Worm (Caenorhabditis elegans) whole organism, L4 larva: ENCODE data around the gene spp-28.

Experiments used
- F10B5.3 ChIP-seq: sonication (generic microtip); optimal IDR thresholded peaks from 2 replicates; lab custom pipeline; 2016; ENCODE audit warnings: mild to moderate bottlenecking, missing genetic modification characterization, missing compliant biosample characterization
- F37D6.2 ChIP-seq: sonication (generic microtip); optimal IDR thresholded peaks from 2 replicates; lab custom pipeline; 2016; ENCODE audit warnings: mild to moderate bottlenecking, missing genetic modification characterization, missing compliant biosample characterization
- F49E8.2 ChIP-seq: sonication (generic microtip); optimal IDR thresholded peaks from 2 replicates; lab custom pipeline; 2016; ENCODE audit warnings: missing compliant biosample characterization, mild to moderate bottlenecking, missing genetic modification characterization, borderline replicate concordance
- R02D3.7 ChIP-seq: fragments of 150-350 bp; sonication (generic microtip); optimal IDR thresholded peaks from 3 replicates; lab custom pipeline; 2014; ENCODE audit warnings: missing biosample characterization, missing genetic modification characterization
- T20F7.1 ChIP-seq: fragments of 200-800 bp; sonication (Bioruptor generic); optimal IDR thresholded peaks from 2 replicates; lab custom pipeline; 2018; ENCODE audit warnings: mild to moderate bottlenecking, missing genetic modification characterization, missing compliant biosample characterization
- Y48G9A.11 ChIP-seq: fragments of 200-800 bp; sonication (Bioruptor generic); IDR thresholded peaks from 2 replicates; pipeline ENCODE4 v1.3.6; 2022; ENCODE audit warnings: missing genetic modification reagents, missing genetic modification characterization, missing compliant biosample characterization
- Y75B8A.6 ChIP-seq: fragments of 200-800 bp; sonication (Bioruptor generic); IDR thresholded peaks from 2 replicates; pipeline ENCODE4 v1.3.6; 2022; ENCODE audit warnings: missing genetic modification reagents, missing genetic modification characterization, missing compliant biosample characterization
- ZK337.2 ChIP-seq: fragments of 200-800 bp; sonication (Bioruptor generic); IDR thresholded peaks from 2 replicates; pipeline ENCODE4 v1.3.6; 2022; ENCODE audit warnings: missing genetic modification reagents, missing genetic modification characterization, missing compliant biosample characterization
- ZK546.5 ChIP-seq, 2 experiments: sonication (generic microtip); optimal IDR thresholded peaks; 2 replicates each; lab custom pipeline; 2017; ENCODE audit warnings: missing biosample characterization in 2 of 2, missing genetic modification characterization in 2 of 2
- ama-1 ChIP-seq: fragments of 150-350 bp; optimal IDR thresholded peaks from 2 replicates; lab custom pipeline; 2014; ENCODE audit warnings: inconsistent platforms, mixed read lengths
- ceh-62 ChIP-seq: sonication (generic microtip); optimal IDR thresholded peaks from 2 replicates; lab custom pipeline; 2017; ENCODE audit warnings: missing biosample characterization, missing genetic modification characterization
- cey-2 ChIP-seq: sonication (generic microtip); optimal IDR thresholded peaks from 3 replicates; lab custom pipeline; 2017; ENCODE audit warnings: missing genetic modification characterization, mild to moderate bottlenecking, missing compliant biosample characterization, antibody characterized with exemption, borderline replicate concordance; ENCODE audit not compliant: insufficient read depth
- ctbp-1 ChIP-seq: fragments of 200-800 bp; sonication (Bioruptor generic); IDR thresholded peaks from 2 replicates; pipeline ENCODE4 v1.3.6; 2022; ENCODE audit warnings: missing genetic modification reagents, missing genetic modification characterization, missing compliant biosample characterization
- dmd-8 ChIP-seq: fragments of 200-800 bp; sonication (Bioruptor generic); IDR thresholded peaks from 2 replicates; pipeline ENCODE4 v1.3.6; 2022; ENCODE audit warnings: missing genetic modification characterization, missing compliant biosample characterization
- dmd-9 ChIP-seq: fragments of 200-800 bp; sonication (Bioruptor generic); IDR thresholded peaks from 2 replicates; pipeline ENCODE4 v1.3.6; 2022; ENCODE audit warnings: missing genetic modification reagents, missing genetic modification characterization, missing compliant biosample characterization
- duxl-1 ChIP-seq: sonication (generic microtip); optimal IDR thresholded peaks from 2 replicates; lab custom pipeline; 2016; ENCODE audit warnings: mild to moderate bottlenecking, missing genetic modification characterization, moderate library complexity, missing compliant biosample characterization; ENCODE audit not compliant: poor library complexity
- egl-43 ChIP-seq: fragments of 200-800 bp; sonication (Bioruptor generic); IDR thresholded peaks from 2 replicates; pipeline ENCODE4 v1.3.6; 2022; ENCODE audit warnings: missing genetic modification reagents, missing genetic modification characterization, missing compliant biosample characterization
- hif-1 ChIP-seq, 2 experiments: sonication (generic microtip); optimal IDR thresholded peaks; 2 replicates each; lab custom pipeline; 2016 to 2017; ENCODE audit warnings: missing compliant biosample characterization in 2 of 2, missing genetic modification characterization in 2 of 2, missing genetic modification reagents in 2 of 2, missing genotype in 2 of 2, mild to moderate bottlenecking in 1 of 2
- hlh-11 ChIP-seq: fragments of 200-800 bp; sonication (Bioruptor generic); optimal IDR thresholded peaks from 2 replicates; lab custom pipeline; 2018; ENCODE audit warnings: mild to moderate bottlenecking, missing genetic modification characterization, missing compliant biosample characterization
- hlh-30 ChIP-seq: sonication (generic microtip); optimal IDR thresholded peaks from 2 replicates; lab custom pipeline; 2017; ENCODE audit warnings: antibody characterized with exemption, mild to moderate bottlenecking, missing genetic modification characterization, missing compliant biosample characterization; ENCODE audit not compliant: insufficient read depth
- jun-1 ChIP-seq: fragments of 150-350 bp; optimal IDR thresholded peaks from 2 replicates; lab custom pipeline; 2014; ENCODE audit warnings: missing biosample characterization, missing genetic modification reagents, missing genetic modification characterization
- lim-7 ChIP-seq: fragments of 200-800 bp; sonication (Bioruptor generic); IDR thresholded peaks from 2 replicates; pipeline ENCODE4 v1.3.6; 2022; ENCODE audit warnings: missing genetic modification characterization, missing compliant biosample characterization
- lin-15B ChIP-seq: fragments of 150-350 bp; sonication (generic microtip); optimal IDR thresholded peaks from 3 replicates; lab custom pipeline; 2014; ENCODE audit warnings: missing biosample characterization, missing genetic modification characterization
- lin-29 ChIP-seq: fragments of 200-800 bp; sonication (Bioruptor generic); IDR thresholded peaks from 2 replicates; pipeline ENCODE4 v1.3.6; 2022; ENCODE audit warnings: missing genetic modification reagents, missing genetic modification characterization, missing compliant biosample characterization
- lin-38 ChIP-seq: fragments of 200-800 bp; sonication (Bioruptor generic); IDR thresholded peaks from 2 replicates; pipeline ENCODE4 v1.3.6; 2022; ENCODE audit warnings: missing genetic modification reagents, missing genetic modification characterization, missing compliant biosample characterization
- lsy-2 ChIP-seq, 2 experiments: fragments of 150-350 bp in 1 of 2; sonication (generic microtip) in 1 of 2; optimal IDR thresholded peaks; 2 replicates each; lab custom pipeline; 2014 to 2017; ENCODE audit warnings: missing biosample characterization in 2 of 2, missing genetic modification characterization in 2 of 2
- mdl-1 ChIP-seq, 2 experiments: fragments of 150-350 bp in 1 of 2; sonication (generic microtip) in 1 of 2; optimal IDR thresholded peaks; 2 replicates each; lab custom pipeline; 2014 to 2017; ENCODE audit warnings: missing biosample characterization in 2 of 2, missing genetic modification characterization in 2 of 2
- mep-1 ChIP-seq: fragments of 150-350 bp; sonication (generic microtip); optimal IDR thresholded peaks from 3 replicates; lab custom pipeline; 2014; ENCODE audit warnings: missing biosample characterization, missing genetic modification characterization
- mxl-3 ChIP-seq: fragments of 200-800 bp; sonication (Bioruptor generic); optimal IDR thresholded peaks from 2 replicates; lab custom pipeline; 2018; ENCODE audit warnings: mild to moderate bottlenecking, missing genetic modification characterization, missing compliant biosample characterization
- nhr-10 ChIP-seq: fragments of 150-350 bp; optimal IDR thresholded peaks from 2 replicates; lab custom pipeline; 2014; ENCODE audit warnings: missing biosample characterization, missing genetic modification characterization
- nhr-11 ChIP-seq: fragments of 150-350 bp; optimal IDR thresholded peaks from 2 replicates; lab custom pipeline; 2014; ENCODE audit warnings: missing biosample characterization, missing genetic modification characterization
- nhr-76 ChIP-seq: fragments of 150-350 bp; optimal IDR thresholded peaks from 2 replicates; lab custom pipeline; 2014; ENCODE audit warnings: missing biosample characterization, missing genetic modification characterization
- pha-4 ChIP-seq, 2 experiments: fragments of 150-350 bp in 1 of 2; fragments of 200-800 bp in 1 of 2; sonication (Bioruptor generic) in 1 of 2; IDR thresholded peaks in 1 of 2; optimal IDR thresholded peaks in 1 of 2; 2 replicates each; pipeline versions ENCODE4 v1.3.6 to Lab custom; 2014 to 2022; ENCODE audit warnings: missing genetic modification characterization in 2 of 2, missing genetic modification reagents in 2 of 2, missing biosample characterization in 1 of 2, missing compliant biosample characterization in 1 of 2
- snpc-1.2 ChIP-seq: fragments of 200-800 bp; sonication (Bioruptor generic); IDR thresholded peaks from 2 replicates; pipeline ENCODE4 v1.3.6; 2022; ENCODE audit warnings: missing genetic modification reagents, missing genetic modification characterization, missing compliant biosample characterization
- spr-3 ChIP-seq: fragments of 200-800 bp; sonication (Bioruptor generic); optimal IDR thresholded peaks from 2 replicates; lab custom pipeline; 2018; ENCODE audit warnings: mild to moderate bottlenecking, missing genetic modification characterization, missing compliant biosample characterization
- tag-97 ChIP-seq: fragments of 200-800 bp; sonication (Bioruptor generic); IDR thresholded peaks from 2 replicates; pipeline ENCODE4 v1.3.6; 2022; ENCODE audit warnings: missing genetic modification characterization, missing compliant biosample characterization
- unc-62 ChIP-seq, 3 experiments: fragments of 150-350 bp in 1 of 3; sonication (generic microtip); optimal IDR thresholded peaks in 2 of 3; peaks in 1 of 3; 1 replicate in 1 of 3; 2 replicates in 2 of 3; lab custom pipeline; 2014 to 2017; ENCODE audit warnings: missing biosample characterization in 3 of 3, missing genetic modification characterization in 3 of 3, missing genetic modification reagents in 3 of 3, missing genotype in 1 of 3
- zfp-2 ChIP-seq: sonication (generic microtip); optimal IDR thresholded peaks from 2 replicates; lab custom pipeline; 2016; ENCODE audit warnings: mild to moderate bottlenecking, missing genetic modification characterization, missing compliant biosample characterization
- zfp-3 ChIP-seq: fragments of 200-800 bp; sonication (Bioruptor generic); conservative IDR thresholded peaks from 2 replicates; pipeline ENCODE4 v1.3.6; 2022; ENCODE audit warnings: missing genetic modification reagents, missing genetic modification characterization, missing compliant biosample characterization
- ztf-11 ChIP-seq: fragments of 150-350 bp; optimal IDR thresholded peaks from 2 replicates; lab custom pipeline; 2014; ENCODE audit warnings: missing biosample characterization, missing genetic modification characterization
- ztf-7 ChIP-seq: fragments of 150-350 bp; optimal IDR thresholded peaks from 2 replicates; lab custom pipeline; 2014; ENCODE audit warnings: missing biosample characterization, missing genetic modification characterization

spp-28 gene

DNA sequence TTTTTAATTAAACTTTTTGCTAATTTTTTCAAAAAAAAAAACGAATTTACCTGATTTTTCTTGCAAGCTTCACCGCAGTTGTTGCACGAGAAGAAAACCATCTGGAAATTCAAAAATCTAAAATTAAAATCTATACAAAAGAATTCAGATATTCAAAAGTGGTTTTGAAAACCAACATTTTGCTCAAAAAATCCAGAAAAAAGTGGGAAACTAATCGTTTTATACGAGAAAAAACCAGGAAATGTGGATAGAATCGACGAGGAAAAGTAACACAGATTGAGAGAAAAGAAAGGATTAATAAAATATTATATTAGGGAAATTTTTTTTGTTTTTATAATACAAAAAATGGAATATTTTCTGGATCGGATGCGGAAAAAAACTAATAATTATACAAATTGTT is 26.1 kb downstream of the spp-28 start, which contains the start of gene C16C10.8:
Gene C16C10.8 (minus strand): TSS at position 101 of the 400 bp plus-strand sequence.
- TF ChIP-seq lin-29 (GFP tag; lab: Robert Waterston, UW): no peak
- TF ChIP-seq pha-4 (GFP tag; IDR thresholded peaks at IDR 0.05; lab: Robert Waterston, UW): no peak
- TF ChIP-seq pha-4 (tag; optimal IDR thresholded peaks at IDR 0.05; lab: Kevin White, UChicago): no peak
- no peak for TF ChIP-seq R02D3.7
- no peak for TF ChIP-seq ctbp-1 (GFP tag; lab: Robert Waterston, UW)

DNA sequence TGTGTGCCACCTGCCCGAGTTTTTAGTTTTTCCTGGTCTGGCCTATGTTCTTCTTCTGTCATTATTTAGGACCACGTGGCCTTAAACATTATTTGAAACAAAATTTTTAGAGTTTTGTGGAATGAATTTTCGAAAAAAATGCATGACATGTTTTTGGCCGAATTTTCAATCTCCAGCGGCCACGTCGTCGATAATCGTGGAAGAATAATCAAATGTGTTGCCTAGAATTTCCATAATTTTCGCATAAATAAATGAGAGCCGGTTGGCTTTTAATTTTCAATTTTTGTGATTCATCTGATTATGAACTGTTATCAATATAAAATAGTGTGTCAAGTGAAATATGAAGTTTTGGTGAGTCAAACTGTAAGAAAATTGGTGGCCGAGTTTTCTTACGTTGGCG is 29.2 kb downstream of the spp-28 start, which contains the start of gene C01G12.16:
Gene C01G12.16 (plus strand): TSS at position 301 of the 400 bp plus-strand sequence.
- no peak for TF ChIP-seq unc-62 (GFP tag; optimal IDR thresholded peaks at IDR 0.05 in 1 of 2; lab: Kevin White, UChicago)
- no peak for TF ChIP-seq unc-62 (tag; optimal IDR thresholded peaks at IDR 0.05; lab: Kevin White, UChicago)
- no peak for TF ChIP-seq ZK337.2 (GFP tag; lab: Robert Waterston, UW)
- TF ChIP-seq spr-3 (GFP tag; lab: Kevin White, UChicago): no peak
- TF ChIP-seq hlh-30 (tag; lab: Kevin White, UChicago): no peak
- TF ChIP-seq F49E8.2 (tag; lab: Kevin White, UChicago): no peak
- TF ChIP-seq ztf-7 (tag; lab: Kevin White, UChicago): no peak
- no peak for TF ChIP-seq F37D6.2 (tag; lab: Kevin White, UChicago)
- TF ChIP-seq tag-97 (GFP tag; lab: Robert Waterston, UW): no peak
- TF ChIP-seq mep-1 (tag; lab: Kevin White, UChicago): no peak
- TF ChIP-seq zfp-3 (GFP tag; lab: Robert Waterston, UW): no peak
- TF ChIP-seq Y75B8A.6 (GFP tag; lab: Robert Waterston, UW): no peak

DNA sequence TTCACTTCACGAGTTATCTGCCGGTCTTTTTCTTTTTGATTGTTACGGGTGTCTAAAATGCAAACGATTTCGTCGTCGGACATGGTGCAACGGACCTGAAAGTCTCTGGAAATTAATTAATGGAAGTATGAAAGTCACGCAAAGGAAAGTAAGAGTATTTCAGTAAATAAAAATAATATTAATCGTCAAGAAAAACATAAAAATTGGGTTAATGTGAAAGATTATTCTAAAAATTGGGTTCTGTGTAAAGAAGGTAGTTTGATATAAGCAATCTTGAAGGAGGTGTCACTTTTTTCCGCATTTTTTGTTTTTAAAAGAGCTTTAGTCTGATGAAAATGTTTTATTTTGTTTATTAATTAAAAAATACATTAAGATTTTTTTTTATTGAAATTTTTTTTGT is 32.8 kb downstream of the spp-28 start, which contains the start of gene C16C10.9:
Gene C16C10.9 (minus strand): TSS at position 101 of the 400 bp plus-strand sequence.
- TF ChIP-seq ceh-62: no peak
- TF ChIP-seq jun-1 (tag; lab: Kevin White, UChicago): no peak
- TF ChIP-seq lin-15B: no peak
- TF ChIP-seq cey-2 (tag; lab: Kevin White, UChicago): no peak
- no peak for TF ChIP-seq ZK546.5 (tag; optimal IDR thresholded peaks at IDR 0.05; lab: Kevin White, UChicago)
- no peak for TF ChIP-seq nhr-10 (tag; lab: Kevin White, UChicago)
- no peak for TF ChIP-seq mdl-1 (tag; optimal IDR thresholded peaks at IDR 0.05; lab: Kevin White, UChicago)
- TF ChIP-seq hlh-11 (tag; lab: Kevin White, UChicago): no peak
- no peak for TF ChIP-seq nhr-76 (tag; lab: Kevin White, UChicago)
- no peak for TF ChIP-seq dmd-8

DNA sequence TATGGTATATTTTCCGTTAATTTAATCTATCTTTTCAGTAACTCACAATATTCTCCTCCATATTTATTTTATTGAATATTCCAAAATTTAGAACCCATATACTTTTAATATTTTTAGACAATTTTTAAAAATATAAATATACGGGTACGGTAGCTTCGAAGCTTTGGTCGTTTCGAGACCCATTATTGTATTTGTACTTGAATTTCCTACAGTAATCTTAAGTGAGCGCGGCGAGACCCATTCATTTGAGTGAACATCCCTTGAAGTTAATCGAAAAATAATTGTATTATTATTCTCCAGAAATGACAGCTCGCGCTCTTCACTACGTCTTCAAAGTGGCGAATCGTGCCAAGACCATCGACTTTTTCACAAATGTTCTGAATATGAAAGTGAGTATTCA is 36.8 kb downstream of the spp-28 start, which contains the start of gene glod-4:
Gene glod-4 (plus strand): TSS at position 301 of the 400 bp plus-strand sequence.
- TF ChIP-seq ztf-11 (tag; lab: Kevin White, UChicago): no peak
- TF ChIP-seq zfp-2 (tag; lab: Kevin White, UChicago): no peak
- TF ChIP-seq dmd-9 (GFP tag; lab: Robert Waterston, UW): no peak
- TF ChIP-seq egl-43 (GFP tag; lab: Robert Waterston, UW): no peak
- no peak for TF ChIP-seq hlh-11 (tag; lab: Kevin White, UChicago)
- TF ChIP-seq hif-1 (tag; optimal IDR thresholded peaks at IDR 0.05; lab: Kevin White, UChicago): no peak
- peak in 1 of 2 experiments; percentile 41 for TF ChIP-seq lsy-2 (tag; optimal IDR thresholded peaks at IDR 0.05; lab: Kevin White, UChicago)

DNA sequence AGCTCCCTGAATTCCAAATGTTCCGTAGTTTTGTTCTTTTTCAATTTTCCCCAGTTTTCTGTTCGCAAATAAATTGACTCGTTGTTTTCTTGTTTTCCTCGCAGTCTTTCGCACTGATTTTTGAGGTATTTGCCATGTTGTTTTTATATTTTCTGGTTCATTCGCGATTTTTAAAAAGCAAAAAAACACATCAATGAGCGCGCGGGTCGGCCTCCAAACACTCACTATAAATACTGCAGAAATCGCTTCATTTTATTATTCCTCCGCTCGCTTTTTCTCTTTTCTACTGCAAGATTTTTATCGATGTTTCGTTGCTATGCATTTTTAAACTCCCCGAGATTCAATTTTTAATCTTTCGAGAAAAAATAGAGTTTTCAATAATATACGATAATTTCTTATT is 37.3 kb downstream of the spp-28 start:
- TF ChIP-seq ctbp-1 (GFP tag; lab: Robert Waterston, UW): 0 out of 2 replicates have a peak, but pooled peaks have one; percentile 22
- TF ChIP-seq ama-1 (lab: Kevin White, UChicago): peak; percentile 65
- 0 out of 2 replicates have a peak, but pooled peaks have one; percentile 16 for TF ChIP-seq zfp-3 (GFP tag; lab: Robert Waterston, UW)
- TF ChIP-seq T20F7.1 (GFP tag; lab: Kevin White, UChicago): peak; percentile 49
- TF ChIP-seq lim-7 (GFP tag; lab: Robert Waterston, UW): 0 out of 2 replicates have a peak, but pooled peaks have one; percentile 27
- peak; percentile 21; the same call in 1 of the 2 replicates for TF ChIP-seq lin-38
- no peak for TF ChIP-seq F10B5.3 (tag; lab: Kevin White, UChicago)
- no peak for TF ChIP-seq snpc-1.2 (GFP tag; lab: Robert Waterston, UW)
- TF ChIP-seq duxl-1 (tag; lab: Kevin White, UChicago): peak; percentile 6
- TF ChIP-seq mxl-3 (GFP tag; lab: Kevin White, UChicago): no peak
- TF ChIP-seq nhr-11 (tag; lab: Kevin White, UChicago): no peak
- no peak for TF ChIP-seq Y48G9A.11
